Worm (Caenorhabditis elegans) whole organism, L4/young adult: ENCODE data around the gene T07F10.5.

Experiments used
- W03F9.2 ChIP-seq: fragments of 150-350 bp; optimal IDR thresholded peaks from 2 replicates; lab custom pipeline; 2014; ENCODE audit warnings: missing biosample characterization, missing genetic modification characterization
- dao-5 ChIP-seq: sonication (generic microtip); optimal IDR thresholded peaks from 2 replicates; lab custom pipeline; 2016; ENCODE audit warnings: missing genotype, missing genetic modification characterization, moderate library complexity, missing compliant biosample characterization

DNA sequence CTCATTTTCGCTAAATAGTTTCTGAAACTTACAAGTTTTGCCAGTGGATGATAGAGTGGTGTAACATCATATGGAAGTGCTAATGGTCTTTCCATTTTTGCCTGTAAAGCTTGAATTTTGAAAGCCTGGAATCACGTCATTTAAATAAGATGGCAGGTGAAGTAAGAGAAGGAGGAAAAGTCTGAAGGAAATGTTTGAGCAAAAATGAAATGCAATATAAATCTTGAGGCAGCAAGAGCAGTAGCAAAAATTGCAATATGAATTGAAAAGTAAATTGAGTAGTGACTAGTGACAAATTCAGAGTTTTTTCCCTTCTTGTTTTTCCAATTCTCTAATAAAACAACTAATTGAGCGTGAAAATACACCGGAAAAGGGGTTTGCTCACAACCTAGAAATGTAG is 20.1 kb downstream of the T07F10.5 start, which contains the start of gene glb-24:
- TF ChIP-seq W03F9.2 (no peak), dao-5 (tag; lab: Kevin White, UChicago) (no peak)
